Worm (Caenorhabditis elegans) whole organism, L3 larva: ENCODE results near the gene C14B4.2.

Experiments
- R02D3.7 ChIP-seq: fragments of 150-350 bp; optimal IDR thresholded peaks from 2 replicates; lab custom pipeline; 2014; ENCODE audit warnings: missing biosample characterization, missing genetic modification characterization
- ZK546.5 ChIP-seq: sonication (generic microtip); optimal IDR thresholded peaks from 2 replicates; lab custom pipeline; 2017; ENCODE audit warnings: missing biosample characterization, missing genetic modification characterization
- aly-2 ChIP-seq: fragments of 150-350 bp; optimal IDR thresholded peaks from 2 replicates; lab custom pipeline; 2014; ENCODE audit warnings: missing biosample characterization, missing genetic modification characterization
- ama-1 ChIP-seq: fragments of 150-350 bp; optimal IDR thresholded peaks from 2 replicates; lab custom pipeline; 2018
- ceh-16 ChIP-seq: sonication (generic microtip); optimal IDR thresholded peaks from 2 replicates; lab custom pipeline; 2017; ENCODE audit warnings: missing biosample characterization, missing genetic modification characterization
- ceh-82 ChIP-seq: fragments of 150-350 bp; optimal IDR thresholded peaks from 2 replicates; lab custom pipeline; 2014; ENCODE audit warnings: missing biosample characterization, missing genetic modification characterization
- daf-12 ChIP-seq: fragments of 150-350 bp; optimal IDR thresholded peaks from 2 replicates; lab custom pipeline; 2014; ENCODE audit warnings: missing biosample characterization, missing genetic modification reagents, missing genetic modification characterization
- egl-27 ChIP-seq: sonication (generic microtip); optimal IDR thresholded peaks from 4 replicates; lab custom pipeline; 2017; ENCODE audit warnings: missing biosample characterization, missing genetic modification reagents, missing genetic modification characterization
- egl-5 ChIP-seq: fragments of 150-350 bp; optimal IDR thresholded peaks from 2 replicates; lab custom pipeline; 2017; ENCODE audit warnings: missing biosample characterization, missing genetic modification reagents, missing genetic modification characterization, inconsistent platforms
- elt-1 ChIP-seq: fragments of 150-350 bp; optimal IDR thresholded peaks from 2 replicates; lab custom pipeline; 2014; ENCODE audit warnings: missing biosample characterization, missing genetic modification characterization
- elt-3 ChIP-seq, 3 experiments: fragments of 150-350 bp in 1 of 3; sonication (generic microtip) in 2 of 3; optimal IDR thresholded peaks; 2 replicates in 2 of 3; 4 replicates in 1 of 3; lab custom pipeline; 2014 to 2017; ENCODE audit warnings: missing biosample characterization in 3 of 3, missing genetic modification characterization in 3 of 3
- eor-1 ChIP-seq, 2 experiments: fragments of 150-350 bp; optimal IDR thresholded peaks; 2 replicates each; lab custom pipeline; 2014 to 2018; ENCODE audit warnings: missing biosample characterization in 2 of 2, missing genetic modification characterization in 2 of 2
- fkh-10 ChIP-seq: sonication (generic microtip); optimal IDR thresholded peaks from 2 replicates; lab custom pipeline; 2017; ENCODE audit warnings: missing biosample characterization, missing genetic modification reagents, missing genetic modification characterization
- fkh-2 ChIP-seq: fragments of 150-350 bp; optimal IDR thresholded peaks from 2 replicates; lab custom pipeline; 2014; ENCODE audit warnings: missing biosample characterization, missing genetic modification reagents, missing genetic modification characterization
- fos-1 ChIP-seq: fragments of 150-350 bp; optimal IDR thresholded peaks from 2 replicates; lab custom pipeline; 2014; ENCODE audit warnings: missing biosample characterization, missing genetic modification characterization
- jun-1 ChIP-seq: fragments of 150-350 bp; optimal IDR thresholded peaks from 2 replicates; lab custom pipeline; 2014; ENCODE audit warnings: missing biosample characterization, missing genetic modification reagents, missing genetic modification characterization
- lin-15B ChIP-seq: fragments of 150-350 bp; optimal IDR thresholded peaks from 2 replicates; lab custom pipeline; 2014; ENCODE audit warnings: missing biosample characterization, missing genetic modification characterization
- lin-39 ChIP-seq: fragments of 150-350 bp; optimal IDR thresholded peaks from 2 replicates; lab custom pipeline; 2018; ENCODE audit warnings: missing biosample characterization, missing genetic modification reagents, missing genetic modification characterization
- lsy-12 ChIP-seq: sonication (generic microtip); optimal IDR thresholded peaks from 2 replicates; lab custom pipeline; 2016; ENCODE audit warnings: mild to moderate bottlenecking, missing genetic modification characterization, missing compliant biosample characterization
- mml-1 ChIP-seq: fragments of 150-350 bp; sonication (generic microtip); optimal IDR thresholded peaks from 3 replicates; lab custom pipeline; 2014; ENCODE audit warnings: missing biosample characterization, missing genetic modification characterization
- nhr-11 ChIP-seq: fragments of 150-350 bp; optimal IDR thresholded peaks from 2 replicates; lab custom pipeline; 2014; ENCODE audit warnings: missing biosample characterization, missing genetic modification characterization
- nhr-12 ChIP-seq: fragments of 150-350 bp; optimal IDR thresholded peaks from 2 replicates; lab custom pipeline; 2014; ENCODE audit warnings: missing biosample characterization, missing genetic modification characterization
- nhr-23 ChIP-seq: fragments of 150-350 bp; optimal IDR thresholded peaks from 2 replicates; lab custom pipeline; 2014; ENCODE audit warnings: missing biosample characterization, missing genetic modification reagents, missing genetic modification characterization
- nhr-237 ChIP-seq: fragments of 150-350 bp; optimal IDR thresholded peaks from 2 replicates; lab custom pipeline; 2014; ENCODE audit warnings: missing biosample characterization, missing genetic modification characterization
- nhr-25 ChIP-seq: sonication (generic microtip); optimal IDR thresholded peaks from 2 replicates; lab custom pipeline; 2017; ENCODE audit warnings: missing biosample characterization, missing genetic modification characterization
- nhr-28 ChIP-seq: fragments of 150-350 bp; optimal IDR thresholded peaks from 2 replicates; lab custom pipeline; 2014; ENCODE audit warnings: missing biosample characterization, missing genetic modification characterization
- nhr-43 ChIP-seq: sonication (generic microtip); optimal IDR thresholded peaks from 2 replicates; lab custom pipeline; 2016; ENCODE audit warnings: mild to moderate bottlenecking, missing genetic modification characterization, missing compliant biosample characterization; ENCODE audit not compliant: poor library complexity, severe bottlenecking
- nhr-67 ChIP-seq: fragments of 150-350 bp; optimal IDR thresholded peaks from 2 replicates; lab custom pipeline; 2014; ENCODE audit warnings: missing biosample characterization, missing genetic modification characterization
- nhr-77 ChIP-seq: fragments of 150-350 bp; optimal IDR thresholded peaks from 2 replicates; lab custom pipeline; 2014; ENCODE audit warnings: missing biosample characterization, missing genetic modification characterization
- pha-4 ChIP-seq: fragments of 150-350 bp; optimal IDR thresholded peaks from 2 replicates; lab custom pipeline; 2014; ENCODE audit warnings: missing biosample characterization, missing genetic modification reagents, missing genetic modification characterization
- pqm-1 ChIP-seq: fragments of 150-350 bp; optimal IDR thresholded peaks from 2 replicates; lab custom pipeline; 2017; ENCODE audit warnings: missing biosample characterization, missing genetic modification characterization, inconsistent platforms
- sea-2 ChIP-seq: fragments of 150-350 bp; sonication (generic microtip); optimal IDR thresholded peaks from 4 replicates; lab custom pipeline; 2014; ENCODE audit warnings: missing biosample characterization, missing genetic modification reagents, missing genetic modification characterization
- skn-1 ChIP-seq: fragments of 150-350 bp; optimal IDR thresholded peaks from 2 replicates; lab custom pipeline; 2014; ENCODE audit warnings: missing biosample characterization, missing genetic modification characterization
- snpc-4 ChIP-seq: fragments of 150-350 bp; optimal IDR thresholded peaks from 2 replicates; lab custom pipeline; 2014; ENCODE audit warnings: missing biosample characterization, missing genetic modification characterization
- tbx-2 ChIP-seq: sonication (generic microtip); optimal IDR thresholded peaks from 2 replicates; lab custom pipeline; 2016; ENCODE audit warnings: mild to moderate bottlenecking, missing genetic modification characterization, missing compliant biosample characterization
- unc-62 ChIP-seq: fragments of 150-350 bp; sonication (generic microtip); optimal IDR thresholded peaks from 4 replicates; lab custom pipeline; 2014; ENCODE audit warnings: missing biosample characterization, missing genetic modification reagents, missing genetic modification characterization
- zag-1 ChIP-seq: fragments of 150-350 bp; optimal IDR thresholded peaks from 2 replicates; lab custom pipeline; 2014; ENCODE audit warnings: missing biosample characterization, missing genetic modification characterization
- ztf-11 ChIP-seq: fragments of 150-350 bp; optimal IDR thresholded peaks from 2 replicates; lab custom pipeline; 2014; ENCODE audit warnings: missing biosample characterization, missing genetic modification characterization

Gene C14B4.2

DNA sequence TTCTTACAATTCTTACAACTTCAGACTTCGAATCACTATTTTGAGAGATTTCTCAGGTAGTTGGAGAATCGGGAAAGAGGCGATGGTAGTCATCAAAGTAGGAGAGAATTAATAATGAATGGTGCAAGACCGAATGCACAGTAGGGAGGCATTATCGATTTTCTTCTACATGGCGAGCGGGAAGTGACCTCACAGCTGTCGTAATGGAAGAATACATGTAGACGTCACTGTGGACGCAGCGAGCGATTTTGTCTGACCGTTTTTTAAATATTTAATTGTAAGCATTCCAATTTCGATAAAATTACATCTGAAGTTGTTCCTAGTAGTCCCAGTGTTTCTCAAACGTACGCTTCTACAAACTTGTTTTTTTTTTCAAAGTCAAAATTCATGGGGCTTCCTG lies 52.9 kb downstream of the C14B4.2 start, which contains the start of gene F55C9.11:
Gene F55C9.11 (minus strand): TSS at position 101 of the 400 bp plus-strand sequence.
- TF ChIP-seq nhr-28 (tag; lab: Kevin White, UChicago) = no peak

DNA sequence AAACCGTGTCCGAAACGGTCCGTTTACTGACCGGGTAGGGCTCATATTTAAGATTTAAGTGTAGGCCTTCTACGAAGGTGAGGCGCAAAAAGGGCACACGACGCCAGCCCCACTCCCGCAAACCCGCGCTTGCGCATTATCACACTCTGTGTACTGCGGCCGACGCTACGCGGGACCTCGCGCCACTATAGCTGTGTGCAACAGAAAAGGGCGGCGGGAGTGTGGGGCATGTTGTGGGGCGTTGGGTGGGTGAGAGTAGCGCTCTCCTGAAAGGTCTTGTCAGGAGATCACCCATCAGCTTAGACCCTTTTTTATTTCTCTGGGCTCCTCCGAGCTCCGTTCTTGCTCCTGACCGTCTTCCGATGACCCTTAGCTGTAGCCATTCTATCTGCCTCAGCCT lies 54.3 kb downstream of the C14B4.2 start:
- no peak for TF ChIP-seq nhr-11 (tag; lab: Kevin White, UChicago)
- no peak for TF ChIP-seq fkh-10
- no peak for TF ChIP-seq mml-1 (tag; lab: Kevin White, UChicago)
- TF ChIP-seq R02D3.7 (tag; lab: Kevin White, UChicago) = no peak
- TF ChIP-seq aly-2 (tag; lab: Kevin White, UChicago) = no peak
- TF ChIP-seq elt-1 (tag; lab: Kevin White, UChicago) = no peak
- no peak for TF ChIP-seq egl-5
- TF ChIP-seq egl-27 = no peak
- TF ChIP-seq ceh-16 (tag; lab: Kevin White, UChicago) = no peak
- TF ChIP-seq jun-1 (tag; lab: Kevin White, UChicago) = no peak

DNA sequence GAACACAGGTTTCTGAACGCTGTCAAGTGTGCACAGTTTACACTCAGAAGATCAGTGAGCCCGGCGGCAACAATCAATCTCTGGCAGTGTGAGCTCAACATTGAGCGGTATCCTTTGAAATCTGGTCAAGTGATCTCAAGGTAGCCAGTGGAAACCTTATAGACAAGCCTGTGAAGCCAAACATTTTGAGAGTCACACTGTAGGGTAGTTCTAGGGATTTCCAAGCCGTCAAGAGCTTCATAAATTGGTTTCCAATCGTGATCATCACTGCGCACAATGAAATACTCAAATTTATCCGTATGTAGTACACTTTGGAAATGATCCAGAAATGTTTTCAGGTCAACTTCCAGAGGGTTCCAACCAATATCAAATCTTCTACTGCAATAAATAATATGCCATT lies 55.6 kb downstream of the C14B4.2 start, which contains the start of gene F55C9.15:
Gene F55C9.15 (minus strand): TSS at position 101 of the 400 bp plus-strand sequence.
- no peak for TF ChIP-seq lsy-12
- TF ChIP-seq fkh-2 = no peak
- TF ChIP-seq pqm-1 (tag; lab: Kevin White, UChicago) = no peak
- TF ChIP-seq nhr-43 = no peak
- no peak for TF ChIP-seq ama-1
- TF ChIP-seq nhr-28 (tag; lab: Kevin White, UChicago) = no peak
- TF ChIP-seq daf-12 (tag; lab: Kevin White, UChicago) = no peak
- no peak for TF ChIP-seq nhr-12 (tag; lab: Kevin White, UChicago)
- TF ChIP-seq, all 47 proteins: peak for 0

DNA sequence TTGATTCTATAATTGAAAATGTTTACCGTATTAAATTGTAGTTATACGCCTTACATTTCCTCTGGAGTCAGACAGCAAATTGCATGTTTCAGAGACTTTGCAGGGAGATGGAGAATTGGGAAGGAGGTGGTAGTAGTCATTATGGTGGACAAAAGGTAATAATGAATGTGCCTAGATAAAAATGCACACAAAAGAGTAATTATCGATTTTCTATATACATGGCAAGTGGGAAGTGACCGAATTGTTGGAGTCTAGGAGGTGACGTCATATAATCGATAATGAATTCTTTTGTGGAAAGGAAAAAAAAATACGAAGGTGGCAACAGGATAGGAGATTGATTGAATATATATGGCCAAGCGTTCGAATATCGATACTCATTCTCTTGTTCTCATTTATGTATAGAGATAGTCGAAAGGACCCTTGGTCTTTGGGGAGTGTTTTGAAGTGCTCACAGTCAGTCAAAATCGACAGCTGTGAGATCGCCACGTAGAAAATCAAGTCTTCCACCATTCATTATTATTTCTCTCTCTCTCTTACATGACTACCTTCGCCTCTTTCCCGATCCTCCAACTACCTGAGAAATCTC lies 58.8 kb downstream of the C14B4.2 start, which contains the start of the genes fbxb-63 and fbxb-61:
Gene fbxb-63 (minus strand): TSS at position 142 of the 586 bp plus-strand sequence.
Gene fbxb-61 (plus strand): TSS at position 536 of the 586 bp plus-strand sequence.
- TF ChIP-seq elt-3 (tag; optimal IDR thresholded peaks at IDR 0.05; lab: Kevin White, UChicago) (no peak), ceh-82 (tag; lab: Kevin White, UChicago) (no peak), R02D3.7 (tag; lab: Kevin White, UChicago) (no peak), egl-27 (no peak), eor-1 (tag; optimal IDR thresholded peaks at IDR 0.05; lab: Kevin White, UChicago) (no peak), nhr-12 (tag; lab: Kevin White, UChicago) (no peak), nhr-77 (tag; lab: Kevin White, UChicago) (no peak), sea-2 (GFP tag; lab: Kevin White, UChicago) (no peak), aly-2 (tag; lab: Kevin White, UChicago) (no peak), snpc-4 (tag; lab: Kevin White, UChicago) (no peak), nhr-23 (no peak), nhr-28 (tag; lab: Kevin White, UChicago) (no peak), unc-62 (GFP tag; lab: Kevin White, UChicago) (no peak)

DNA sequence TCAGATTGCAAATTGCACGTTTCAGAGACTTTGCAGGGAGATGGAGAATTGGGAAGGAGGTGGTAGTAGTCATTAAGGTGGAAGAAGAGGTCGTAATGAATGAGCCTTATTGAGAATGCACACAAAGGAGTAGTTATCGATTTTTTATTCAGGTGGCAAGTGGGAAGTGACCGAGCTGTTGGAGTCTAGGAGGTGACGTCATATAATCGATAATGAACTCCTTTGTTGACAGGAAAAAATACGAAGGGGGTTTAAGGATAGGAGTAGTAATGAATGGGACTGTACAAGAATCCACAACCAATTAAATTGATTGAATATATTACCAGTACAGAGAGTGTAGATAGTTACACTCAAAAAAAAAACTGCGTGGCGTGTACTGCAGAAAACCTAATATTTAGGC lies 60.5 kb downstream of the C14B4.2 start, which contains the start of gene fbxb-62:
Gene fbxb-62 (minus strand): TSS at position 101 of the 400 bp plus-strand sequence.
- no peak for TF ChIP-seq R02D3.7 (tag; lab: Kevin White, UChicago)
- no peak for TF ChIP-seq nhr-23
- TF ChIP-seq daf-12 (tag; lab: Kevin White, UChicago) = no peak
- no peak for TF ChIP-seq elt-3 (tag; optimal IDR thresholded peaks at IDR 0.05; lab: Kevin White, UChicago)
- TF ChIP-seq nhr-11 (tag; lab: Kevin White, UChicago) = no peak
- no peak for TF ChIP-seq ztf-11 (tag; lab: Kevin White, UChicago)
- TF ChIP-seq ceh-16 (tag; lab: Kevin White, UChicago) = no peak
- no peak for TF ChIP-seq nhr-25 (tag; lab: Kevin White, UChicago)
- no peak for TF ChIP-seq fkh-10
- TF ChIP-seq nhr-67 (tag; lab: Kevin White, UChicago) = no peak
- TF ChIP-seq skn-1 = no peak
- TF ChIP-seq egl-27 = no peak
- no peak for TF ChIP-seq nhr-237 (tag; lab: Kevin White, UChicago)

DNA sequence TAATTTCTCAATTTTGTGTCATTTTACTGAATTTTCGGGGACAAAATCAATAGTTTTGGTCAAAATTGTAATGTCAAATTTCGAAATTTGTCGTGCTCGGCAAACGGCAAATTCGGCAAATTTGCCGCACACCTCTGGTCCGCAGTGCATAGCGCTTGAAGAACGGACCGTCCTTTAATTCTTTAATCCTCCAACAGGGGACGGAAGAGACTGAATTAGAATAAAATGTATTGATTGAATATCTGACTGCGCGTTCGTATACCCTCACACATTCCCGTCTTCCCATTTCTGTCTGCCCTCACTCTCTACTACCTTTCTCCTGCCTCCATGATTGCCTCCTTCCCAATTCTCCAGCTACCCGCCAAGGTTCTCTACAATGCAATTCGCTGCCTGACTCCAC lies 63.2 kb downstream of the C14B4.2 start, which contains the start of gene F55C9.14:
Gene F55C9.14 (plus strand): TSS at position 301 of the 400 bp plus-strand sequence.
- no peak for TF ChIP-seq egl-5
- TF ChIP-seq pha-4 = no peak
- no peak for TF ChIP-seq fos-1
- no peak for TF ChIP-seq lsy-12
- TF ChIP-seq ZK546.5 (tag; lab: Kevin White, UChicago) = no peak
- TF ChIP-seq ztf-11 (tag; lab: Kevin White, UChicago) = no peak
- TF ChIP-seq pqm-1 (tag; lab: Kevin White, UChicago) = no peak
- TF ChIP-seq nhr-23 = no peak
- TF ChIP-seq lin-15B (tag; lab: Kevin White, UChicago) = no peak
- no peak for TF ChIP-seq tbx-2 (tag; lab: Kevin White, UChicago)
- TF ChIP-seq nhr-67 (tag; lab: Kevin White, UChicago) = no peak
- TF ChIP-seq nhr-77 (tag; lab: Kevin White, UChicago) = no peak
- TF ChIP-seq lin-39 = no peak
- no peak for TF ChIP-seq zag-1 (tag; lab: Kevin White, UChicago)
- no peak for TF ChIP-seq mml-1 (tag; lab: Kevin White, UChicago)
- no peak for TF ChIP-seq unc-62 (GFP tag; lab: Kevin White, UChicago)
- TF ChIP-seq aly-2 (tag; lab: Kevin White, UChicago) = no peak
- TF ChIP-seq nhr-43 = no peak
- no peak for TF ChIP-seq eor-1 (tag; optimal IDR thresholded peaks at IDR 0.05; lab: Kevin White, UChicago)
- TF ChIP-seq, all 47 proteins: peak for 0
